Worm (Caenorhabditis elegans) whole organism, late embryonic: ENCODE data around the gene C14C6.13.

Source experiments
- ahr-1 ChIP-seq: sonication (generic microtip); optimal IDR thresholded peaks from 2 replicates; lab custom pipeline; 2016; ENCODE audit warnings: missing genetic modification characterization, missing compliant biosample characterization
- ceh-14 ChIP-seq: sonication (generic microtip); optimal IDR thresholded peaks from 2 replicates; lab custom pipeline; 2016; ENCODE audit warnings: missing genotype, missing genetic modification characterization, missing compliant biosample characterization
- ceh-19 ChIP-seq: fragments of 200-800 bp; sonication (Bioruptor generic); optimal IDR thresholded peaks from 2 replicates; lab custom pipeline; 2018; ENCODE audit warnings: mild to moderate bottlenecking, missing genetic modification characterization, missing compliant biosample characterization
- ceh-2 ChIP-seq: sonication (generic microtip); optimal IDR thresholded peaks from 2 replicates; lab custom pipeline; 2016; ENCODE audit warnings: missing genotype, missing genetic modification characterization, missing compliant biosample characterization
- ceh-22 ChIP-seq: sonication (generic microtip); optimal IDR thresholded peaks from 2 replicates; lab custom pipeline; 2017; ENCODE audit warnings: missing biosample characterization, missing genetic modification characterization
- ceh-30 ChIP-seq: fragments of 150-350 bp; optimal IDR thresholded peaks from 2 replicates; lab custom pipeline; 2014; ENCODE audit warnings: missing biosample characterization, missing genetic modification characterization
- ceh-48 ChIP-seq: sonication (generic microtip); optimal IDR thresholded peaks from 2 replicates; lab custom pipeline; 2016; ENCODE audit warnings: missing genetic modification characterization, inconsistent platforms, missing compliant biosample characterization
- che-1 ChIP-seq: sonication (generic microtip); optimal IDR thresholded peaks from 2 replicates; lab custom pipeline; 2016; ENCODE audit warnings: mild to moderate bottlenecking, missing genetic modification characterization, missing compliant biosample characterization
- elt-2 ChIP-seq: sonication (generic microtip); optimal IDR thresholded peaks from 2 replicates; lab custom pipeline; 2016; ENCODE audit warnings: missing genetic modification reagents, missing genetic modification characterization, missing compliant biosample characterization
- eyg-1 ChIP-seq: sonication (generic microtip); optimal IDR thresholded peaks from 2 replicates; lab custom pipeline; 2016; ENCODE audit warnings: missing genotype, missing genetic modification characterization, missing compliant biosample characterization
- fkh-10 ChIP-seq: fragments of 150-350 bp; optimal IDR thresholded peaks from 2 replicates; lab custom pipeline; 2014; ENCODE audit warnings: missing biosample characterization, missing genetic modification reagents, missing genetic modification characterization
- fkh-6 ChIP-seq: sonication (generic microtip); optimal IDR thresholded peaks from 2 replicates; lab custom pipeline; 2016; ENCODE audit warnings: missing genetic modification characterization, missing compliant biosample characterization
- gmeb-2 ChIP-seq: sonication (generic microtip); optimal IDR thresholded peaks from 2 replicates; lab custom pipeline; 2016; ENCODE audit warnings: missing genetic modification characterization, inconsistent platforms, missing compliant biosample characterization
- hlh-8 ChIP-seq: sonication (generic microtip); optimal IDR thresholded peaks from 2 replicates; lab custom pipeline; 2016; ENCODE audit warnings: missing genotype, missing genetic modification characterization, missing compliant biosample characterization
- madf-2 ChIP-seq: sonication (generic microtip); optimal IDR thresholded peaks from 2 replicates; lab custom pipeline; 2017; ENCODE audit warnings: missing genetic modification characterization, missing compliant biosample characterization
- mec-3 ChIP-seq: sonication (generic microtip); optimal IDR thresholded peaks from 2 replicates; lab custom pipeline; 2016; ENCODE audit warnings: borderline replicate concordance, missing genetic modification characterization, missing compliant biosample characterization
- nfya-1 ChIP-seq: sonication (generic microtip); optimal IDR thresholded peaks from 2 replicates; lab custom pipeline; 2017; ENCODE audit warnings: missing genetic modification characterization, mild to moderate bottlenecking, missing compliant biosample characterization, antibody characterized with exemption, moderate library complexity
- nhr-11 ChIP-seq: fragments of 150-350 bp; optimal IDR thresholded peaks from 2 replicates; lab custom pipeline; 2014; ENCODE audit warnings: missing biosample characterization, missing genetic modification characterization
- nhr-232 ChIP-seq: sonication (generic microtip); optimal IDR thresholded peaks from 2 replicates; lab custom pipeline; 2016; ENCODE audit warnings: missing genetic modification characterization, missing compliant biosample characterization
- odd-2 ChIP-seq: sonication (generic microtip); optimal IDR thresholded peaks from 2 replicates; lab custom pipeline; 2017; ENCODE audit warnings: antibody characterized with exemption, mild to moderate bottlenecking, missing genetic modification characterization, missing compliant biosample characterization
- pat-9 ChIP-seq: fragments of 200-800 bp; sonication (Bioruptor generic); optimal IDR thresholded peaks from 2 replicates; lab custom pipeline; 2018; ENCODE audit warnings: mild to moderate bottlenecking, missing genetic modification characterization, moderate library complexity, missing compliant biosample characterization
- pax-1 ChIP-seq: fragments of 150-350 bp; optimal IDR thresholded peaks from 2 replicates; lab custom pipeline; 2014; ENCODE audit warnings: missing biosample characterization, missing genetic modification characterization
- pqm-1 ChIP-seq: sonication (generic microtip); optimal IDR thresholded peaks from 2 replicates; lab custom pipeline; 2016; ENCODE audit warnings: missing genetic modification characterization, missing compliant biosample characterization
- pros-1 ChIP-seq: fragments of 150-350 bp; optimal IDR thresholded peaks from 2 replicates; lab custom pipeline; 2014; ENCODE audit warnings: missing biosample characterization, missing genetic modification reagents, missing genetic modification characterization
- rnt-1 ChIP-seq: sonication (generic microtip); optimal IDR thresholded peaks from 2 replicates; lab custom pipeline; 2016; ENCODE audit warnings: missing genetic modification characterization, missing compliant biosample characterization
- sdc-2 ChIP-seq: sonication (generic microtip); optimal IDR thresholded peaks from 2 replicates; lab custom pipeline; 2016; ENCODE audit warnings: missing genotype, missing genetic modification characterization, missing compliant biosample characterization
- sox-2 ChIP-seq: fragments of 200-800 bp; sonication (Bioruptor generic); IDR thresholded peaks from 2 replicates; pipeline ENCODE4 v1.3.6; 2022; ENCODE audit warnings: missing genetic modification reagents, missing genetic modification characterization, missing compliant biosample characterization
- tbx-2 ChIP-seq: sonication (generic microtip); optimal IDR thresholded peaks from 2 replicates; lab custom pipeline; 2016; ENCODE audit warnings: missing genetic modification characterization, missing compliant biosample characterization
- ttx-3 ChIP-seq: sonication (generic microtip); optimal IDR thresholded peaks from 2 replicates; lab custom pipeline; 2016; ENCODE audit warnings: missing genetic modification reagents, missing genetic modification characterization, missing compliant biosample characterization
- unc-3 ChIP-seq, 2 experiments: fragments of 200-800 bp in 1 of 2; sonication (Bioruptor generic) in 1 of 2; sonication (generic microtip) in 1 of 2; conservative IDR thresholded peaks in 1 of 2; optimal IDR thresholded peaks in 1 of 2; 2 replicates each; pipeline versions ENCODE4 v1.3.6 to Lab custom; 2016 to 2022; ENCODE audit warnings: missing compliant biosample characterization in 2 of 2, missing genetic modification characterization in 2 of 2, missing genetic modification reagents in 1 of 2
- unc-86 ChIP-seq: sonication (generic microtip); optimal IDR thresholded peaks from 2 replicates; lab custom pipeline; 2016; ENCODE audit warnings: missing genetic modification characterization, missing compliant biosample characterization

The C14C6.13 gene

DNA sequence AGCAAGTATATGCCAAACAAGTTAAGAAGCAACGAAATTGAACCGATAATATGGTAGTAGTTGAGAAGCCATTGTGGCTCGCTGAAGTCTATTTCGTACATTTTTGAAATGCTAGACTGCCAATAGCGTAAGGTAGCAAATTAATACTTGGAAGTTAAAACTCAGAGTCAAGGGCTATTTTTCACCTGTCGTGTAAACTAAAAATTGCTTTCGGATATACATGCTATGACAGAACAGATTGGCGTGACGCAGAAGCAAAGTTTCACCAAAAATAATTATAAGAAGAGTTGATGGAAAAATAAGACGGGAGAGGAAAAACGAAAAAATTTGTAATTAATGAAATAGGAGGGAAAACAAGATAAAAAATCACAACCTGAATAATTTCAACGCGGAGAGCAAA lies 8.6 kb downstream of the C14C6.13 start, which contains the start of gene sri-73:
Gene sri-73 (minus strand): TSS at position 101 of the 400 bp plus-strand sequence.
- TF ChIP-seq sdc-2 (tag; lab: Kevin White, UChicago) (no peak), eyg-1 (tag; lab: Kevin White, UChicago) (no peak), unc-86 (no peak), elt-2 (tag; lab: Kevin White, UChicago) (no peak), ceh-2 (no peak)

DNA sequence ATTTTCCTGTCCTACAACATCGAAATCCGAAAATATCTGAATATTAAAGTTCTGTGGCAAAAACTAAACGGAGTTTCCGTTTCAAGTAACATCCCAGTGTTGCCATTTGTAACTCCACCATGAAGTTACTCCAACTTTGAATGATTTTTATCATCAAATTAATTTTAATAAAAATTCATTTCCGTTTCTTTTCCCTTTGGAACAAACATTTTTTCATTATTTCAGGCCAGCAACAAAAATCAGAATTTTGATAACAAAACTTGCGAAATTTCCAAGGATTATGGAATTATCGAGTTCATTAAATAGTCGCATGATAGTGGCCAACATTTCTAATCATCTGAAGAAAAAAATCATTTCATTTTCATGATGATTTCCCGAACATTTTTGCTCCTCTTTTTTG lies 11.7 kb downstream of the C14C6.13 start, which contains the start of gene C14C6.2:
Gene C14C6.2 (plus strand): TSS at position 301 of the 400 bp plus-strand sequence.
- TF ChIP-seq nfya-1 (no peak), hlh-8 (tag; lab: Kevin White, UChicago) (no peak), ahr-1 (tag; lab: Kevin White, UChicago) (no peak), pqm-1 (tag; lab: Kevin White, UChicago) (no peak), pat-9 (tag; lab: Kevin White, UChicago) (no peak), unc-3 (GFP tag; conservative IDR thresholded peaks at IDR 0.05; lab: Robert Waterston, UW) (no peak), unc-3 (tag; optimal IDR thresholded peaks at IDR 0.05; lab: Kevin White, UChicago) (no peak), ttx-3 (no peak), ceh-48 (tag; lab: Kevin White, UChicago) (no peak), nhr-232 (tag; lab: Kevin White, UChicago) (no peak), pax-1 (tag; lab: Kevin White, UChicago) (no peak), ceh-2 (no peak), fkh-6 (no peak), sdc-2 (tag; lab: Kevin White, UChicago) (no peak)

DNA sequence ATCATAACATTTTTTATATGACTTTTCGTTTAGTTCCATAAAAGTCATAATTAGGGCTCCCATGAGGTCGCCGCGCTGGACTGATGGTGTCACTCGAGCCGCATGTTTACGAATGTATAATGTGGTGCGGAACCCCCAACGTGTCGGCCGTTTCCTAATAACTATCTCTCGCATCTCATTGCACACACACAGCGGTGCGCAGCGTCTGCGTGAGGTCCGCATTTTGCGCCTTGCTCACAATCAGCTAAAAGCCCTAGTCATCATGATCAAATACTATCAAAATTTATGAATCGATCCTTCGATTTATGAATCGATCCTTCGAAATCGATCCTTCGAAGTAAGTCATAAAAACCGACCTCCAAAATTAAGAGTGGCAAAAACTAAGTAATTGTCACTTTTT lies 14.6 kb downstream of the C14C6.13 start, which contains the start of gene srx-7:
Gene srx-7 (plus strand): TSS at position 256 of the 400 bp plus-strand sequence.
- TF ChIP-seq rnt-1 (tag; lab: Kevin White, UChicago), result no peak
- TF ChIP-seq mec-3, result no peak
- no peak for TF ChIP-seq pqm-1 (tag; lab: Kevin White, UChicago)
- no peak for TF ChIP-seq pros-1 (tag; lab: Kevin White, UChicago)
- TF ChIP-seq ceh-30 (tag; lab: Kevin White, UChicago), result no peak
- no peak for TF ChIP-seq unc-86
- TF ChIP-seq madf-2 (tag; lab: Kevin White, UChicago), result no peak
- no peak for TF ChIP-seq gmeb-2 (tag; lab: Kevin White, UChicago)
- TF ChIP-seq sox-2 (GFP tag; lab: Robert Waterston, UW), result no peak
- TF ChIP-seq che-1, result no peak
- TF ChIP-seq, all 69 proteins: peak for 0

DNA sequence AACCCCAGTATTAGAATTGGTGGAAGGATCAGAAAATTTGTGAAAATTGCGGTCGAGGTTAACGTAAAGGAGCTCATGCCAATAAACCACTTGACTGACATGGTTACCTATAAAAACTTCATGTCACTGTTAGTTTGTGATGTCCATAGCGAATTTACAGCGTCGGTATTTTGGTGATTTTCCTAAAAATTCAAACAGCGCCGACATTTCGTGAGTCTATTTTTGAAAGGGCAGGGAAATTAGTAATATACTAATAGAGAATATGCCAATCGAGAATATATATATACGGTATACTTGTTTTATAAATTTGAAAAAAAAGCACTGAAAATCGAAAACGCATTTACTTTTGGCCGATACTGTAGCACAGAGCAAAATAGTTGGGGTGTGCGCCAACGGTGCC lies 18.5 kb downstream of the C14C6.13 start, which contains the start of gene srx-8:
Gene srx-8 (minus strand): TSS at position 101 of the 400 bp plus-strand sequence.
- no peak for TF ChIP-seq ceh-19 (GFP tag; lab: Kevin White, UChicago)
- no peak for TF ChIP-seq ceh-30 (tag; lab: Kevin White, UChicago)
- no peak for TF ChIP-seq ceh-2
- TF ChIP-seq tbx-2, result no peak

DNA sequence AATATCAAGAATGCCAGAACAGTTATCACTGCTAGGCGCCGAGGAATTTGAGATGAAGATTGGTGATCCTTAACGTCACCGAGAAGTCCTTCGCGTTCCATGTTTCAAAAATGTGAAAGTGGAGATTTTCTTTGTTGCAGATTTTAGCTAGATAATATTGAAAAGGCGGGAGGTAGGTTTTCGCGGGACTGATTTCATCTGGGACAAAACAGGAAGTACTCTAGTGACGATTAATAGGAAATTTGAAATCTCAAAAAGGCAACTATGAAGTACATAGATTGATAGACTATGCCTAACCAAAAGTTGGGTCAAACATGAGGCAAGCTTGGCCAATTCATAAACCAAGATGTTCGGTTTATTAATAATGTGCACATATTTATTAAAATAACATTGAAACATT lies 21.5 kb downstream of the C14C6.13 start, which contains the start of gene C14C6.8:
Gene C14C6.8 (minus strand): TSS at position 101 of the 400 bp plus-strand sequence.
- no peak for TF ChIP-seq ttx-3
- TF ChIP-seq gmeb-2 (tag; lab: Kevin White, UChicago), result no peak
- TF ChIP-seq ceh-14 (tag; lab: Kevin White, UChicago), result no peak
- no peak for TF ChIP-seq ceh-22 (tag; lab: Kevin White, UChicago)

DNA sequence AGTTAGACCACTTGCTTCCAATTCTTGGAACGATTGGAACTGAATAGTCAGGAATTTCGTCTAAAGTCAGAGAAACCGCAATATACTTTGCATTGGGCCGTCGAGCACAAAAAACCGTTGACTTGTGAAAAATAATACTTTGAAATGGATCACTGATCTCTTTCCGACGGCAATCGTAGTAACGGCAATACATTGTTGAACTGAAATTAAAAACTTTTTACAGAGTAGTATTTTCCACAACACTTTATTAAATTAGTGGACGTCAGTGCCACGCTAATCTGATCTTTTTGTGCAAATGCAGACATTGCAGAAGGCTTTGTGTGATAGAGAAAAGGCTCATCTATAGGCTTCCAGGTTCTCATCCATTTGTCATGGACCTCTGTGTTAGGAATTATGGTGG lies 22.1 kb downstream of the C14C6.13 start:
- TF ChIP-seq fkh-10 (GFP tag; lab: Kevin White, UChicago) (no peak), odd-2 (no peak), nhr-11 (tag; lab: Kevin White, UChicago) (no peak), ahr-1 (tag; lab: Kevin White, UChicago) (no peak), mec-3 (no peak)
- TF ChIP-seq, all 69 proteins: peak for 0
